Worm (Caenorhabditis elegans) whole organism, late embryonic: ENCODE data around the gene nfm-1.

Experiments used
- K09A11.1 ChIP-seq: sonication (generic microtip); optimal IDR thresholded peaks from 2 replicates; lab custom pipeline; 2017; ENCODE audit warnings: antibody characterized with exemption, mild to moderate bottlenecking, missing genetic modification characterization, missing compliant biosample characterization; ENCODE audit not compliant: insufficient read depth
- ama-1 ChIP-seq: fragments of 150-350 bp; optimal IDR thresholded peaks from 2 replicates; lab custom pipeline; 2014
- ceh-14 ChIP-seq: sonication (generic microtip); optimal IDR thresholded peaks from 2 replicates; lab custom pipeline; 2016; ENCODE audit warnings: missing genotype, missing genetic modification characterization, missing compliant biosample characterization
- eyg-1 ChIP-seq: sonication (generic microtip); optimal IDR thresholded peaks from 2 replicates; lab custom pipeline; 2016; ENCODE audit warnings: missing genotype, missing genetic modification characterization, missing compliant biosample characterization
- hlh-30 ChIP-seq: sonication (generic microtip); optimal IDR thresholded peaks from 2 replicates; lab custom pipeline; 2017; ENCODE audit warnings: antibody characterized with exemption, missing genetic modification characterization, missing compliant biosample characterization; ENCODE audit not compliant: insufficient read depth
- lin-11 ChIP-seq: fragments of 200-800 bp; sonication (Bioruptor generic); optimal IDR thresholded peaks from 2 replicates; lab custom pipeline; 2018; ENCODE audit warnings: mild to moderate bottlenecking, missing genetic modification characterization, missing compliant biosample characterization
- unc-3 ChIP-seq, 2 experiments: fragments of 200-800 bp in 1 of 2; sonication (Bioruptor generic) in 1 of 2; sonication (generic microtip) in 1 of 2; conservative IDR thresholded peaks in 1 of 2; optimal IDR thresholded peaks in 1 of 2; 2 replicates each; pipeline versions ENCODE4 v1.3.6 to Lab custom; 2016 to 2022; ENCODE audit warnings: missing compliant biosample characterization in 2 of 2, missing genetic modification characterization in 2 of 2, missing genetic modification reagents in 1 of 2

ce11 chrIII:6145896-6146295, 13.4 kb upstream of the nfm-1 start, which contains the start of gene Y42G9A.3:
- TF ChIP-seq eyg-1 (tag; lab: Kevin White, UChicago) (no peak), ama-1 (lab: Kevin White, UChicago) (no peak), unc-3 (GFP tag; conservative IDR thresholded peaks at IDR 0.05; lab: Robert Waterston, UW) (no peak), unc-3 (tag; optimal IDR thresholded peaks at IDR 0.05; lab: Kevin White, UChicago) (no peak), K09A11.1 (tag; lab: Kevin White, UChicago) (no peak), lin-11 (no peak), ceh-14 (tag; lab: Kevin White, UChicago) (no peak), hlh-30 (tag; lab: Kevin White, UChicago) (no peak)
